Worm (Caenorhabditis elegans): Measurements from ENCODE around the gene F38A1.6.

DNA sequence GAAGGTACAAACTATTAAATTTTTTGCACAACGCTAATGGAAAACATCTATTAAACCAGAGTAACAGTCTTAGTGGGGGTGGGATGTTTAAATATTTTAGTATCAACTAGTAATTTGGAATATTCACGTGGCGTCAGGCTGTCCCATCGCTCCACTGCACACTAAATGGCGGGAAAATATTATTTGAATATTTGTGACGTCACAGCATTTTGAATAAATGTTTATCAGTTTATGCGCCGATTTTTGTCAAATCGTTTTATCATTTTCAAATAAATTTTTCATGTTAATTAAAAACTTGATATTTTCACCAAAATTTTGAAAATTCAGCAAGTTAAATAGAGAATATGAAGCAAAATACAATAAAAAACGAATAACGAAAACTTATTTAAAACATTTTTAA is 8.4 kb upstream of the F38A1.6 start, which contains the start of gene F38A1.15:
- no peak for TF ChIP-seq daf-12 (tag; optimal IDR thresholded peaks at IDR 0.05)
- TF ChIP-seq nhr-12 (tag; optimal IDR thresholded peaks at IDR 0.05): no peak
- TF ChIP-seq ama-1 (optimal IDR thresholded peaks at IDR 0.05): no peak
- no peak for TF ChIP-seq jun-1 (tag; optimal IDR thresholded peaks at IDR 0.05)
- no peak for TF ChIP-seq lin-39 (tag; optimal IDR thresholded peaks at IDR 0.05)
- no peak for TF ChIP-seq nhr-11 (tag; optimal IDR thresholded peaks at IDR 0.05)

Measured in whole organism, L3 larva.